Fruit fly (Drosophila melanogaster) whole organism, embryonic: ENCODE measurements around the gene CG5070.

Source experiments
- BtbVII ChIP-seq: fragments of 200-800 bp; sonication (Bioruptor generic); optimal IDR thresholded peaks from 3 replicates; lab custom pipeline; 2017; ENCODE audit warnings: missing biosample characterization, mild to moderate bottlenecking, missing genetic modification characterization
- CG17568 ChIP-seq: fragments of 200-800 bp; sonication (Bioruptor generic); optimal IDR thresholded peaks from 2 replicates; lab custom pipeline; 2018; ENCODE audit warnings: missing biosample characterization, mild to moderate bottlenecking, missing genetic modification characterization, moderate library complexity
- Chrac-16 ChIP-seq: fragments of 200-800 bp; sonication (Bioruptor generic); optimal IDR thresholded peaks from 3 replicates; lab custom pipeline; 2016; ENCODE audit warnings: missing biosample characterization, missing genetic modification characterization
- Dad ChIP-seq: fragments of 200-800 bp; sonication (Bioruptor generic); optimal IDR thresholded peaks from 3 replicates; lab custom pipeline; 2016; ENCODE audit warnings: missing biosample characterization, missing genetic modification characterization
- Lim3 ChIP-seq: fragments of 200-800 bp; sonication (Bioruptor generic); IDR thresholded peaks from 2 replicates; pipeline ENCODE4 v1.3.6; 2022; ENCODE audit warnings: missing biosample characterization, missing genetic modification characterization
- Nf-YB ChIP-seq: fragments of 200-800 bp; sonication (Bioruptor generic); optimal IDR thresholded peaks from 3 replicates; lab custom pipeline; 2019; ENCODE audit warnings: missing biosample characterization, mild to moderate bottlenecking, missing genetic modification characterization, moderate library complexity
- cwo ChIP-seq: fragments of 200-800 bp; sonication (Bioruptor generic); optimal IDR thresholded peaks from 3 replicates; lab custom pipeline; 2017; ENCODE audit warnings: missing biosample characterization, missing genetic modification characterization, mild to moderate bottlenecking, moderate library complexity, missing genetic modification reagents
- gro ChIP-seq: fragments of 200-800 bp; sonication (Bioruptor generic); optimal IDR thresholded peaks from 2 replicates; lab custom pipeline; 2016; ENCODE audit warnings: missing biosample characterization, missing genetic modification characterization
- pan ChIP-seq, 4 experiments: fragments of >200 bp in 3 of 4; fragments of 200-800 bp in 1 of 4; sonication (Bioruptor generic) in 1 of 4; optimal IDR thresholded peaks in 3 of 4; IDR thresholded peaks in 1 of 4; 2 replicates each; pipeline versions ENCODE4 v1.3.6 to Lab custom; 2017 to 2022; ENCODE audit warnings: missing biosample characterization in 2 of 4, missing genetic modification characterization in 2 of 4, mixed read lengths in 1 of 4

- TF ChIP-seq Lim3 (GFP tag; lab: Robert Waterston, UW) (no peak), pan (optimal IDR thresholded peaks at IDR 0.05; lab: Kevin White, UChicago) (no peak), pan (GFP tag; optimal IDR thresholded peaks at IDR 0.05 in 1 of 2, IDR thresholded peaks at IDR 0.05 in 1 of 2) (no peak), Nf-YB (GFP tag; lab: Kevin White, UChicago) (no peak), Chrac-16 (no peak), cwo (GFP tag; lab: Kevin White, UChicago) (no peak), BtbVII (GFP tag; lab: Kevin White, UChicago) (no peak), Dad (no peak), gro (GFP tag; lab: Kevin White, UChicago) (no peak), CG17568 (GFP tag; lab: Kevin White, UChicago) (no peak)
Measured at dm6 chrX:17249326-17249725, 46.4 kb downstream of the CG5070 start, which contains the start of gene CG8675.
